Worm (Caenorhabditis elegans) whole organism, midembryonic: ENCODE results near the gene mcp-1.

Experiments
- T22C8.4 ChIP-seq: fragments of 200-800 bp; sonication (Bioruptor generic); IDR thresholded peaks from 2 replicates; pipeline ENCODE4 v1.3.6; 2022; ENCODE audit warnings: missing genetic modification characterization, missing compliant biosample characterization
- flt-1 ChIP-seq: fragments of 200-800 bp; sonication (Bioruptor generic); IDR thresholded peaks from 2 replicates; pipeline ENCODE4 v1.3.6; 2022; ENCODE audit warnings: missing genetic modification characterization, missing compliant biosample characterization
- med-1 ChIP-seq: sonication (generic microtip); optimal IDR thresholded peaks from 2 replicates; lab custom pipeline; 2017; ENCODE audit warnings: missing genetic modification characterization, mild to moderate bottlenecking, missing compliant biosample characterization, antibody characterized with exemption, missing genetic modification reagents; ENCODE audit not compliant: insufficient read depth
- ref-1 ChIP-seq: fragments of 200-800 bp; sonication (Bioruptor generic); conservative IDR thresholded peaks from 2 replicates; pipeline ENCODE4 v1.3.6; 2022; ENCODE audit warnings: missing genetic modification reagents, missing genetic modification characterization, missing compliant biosample characterization
- tab-1 ChIP-seq: fragments of 200-800 bp; sonication (Bioruptor generic); IDR thresholded peaks from 2 replicates; pipeline ENCODE4 v1.3.6; 2022; ENCODE audit warnings: missing genetic modification characterization, missing compliant biosample characterization

- TF ChIP-seq ref-1 (GFP tag; lab: Robert Waterston, UW) (no peak), T22C8.4 (GFP tag; lab: Robert Waterston, UW) (no peak), tab-1 (GFP tag; lab: Robert Waterston, UW) (no peak), med-1 (no peak), flt-1 (GFP tag; lab: Robert Waterston, UW) (no peak)
These were observed 14.1 kb downstream of the mcp-1 start, which contains the start of gene acy-2 for ce11 chrV:5975724-5976123.
